Worm (Caenorhabditis elegans): ENCODE results near the gene F48A11.4.

ce11 chrII:240043-240442, 23.6 kb upstream of the F48A11.4 start:
- TF ChIP-seq lsy-2 (tag; optimal IDR thresholded peaks at IDR 0.05), result no peak
- TF ChIP-seq alr-1 (tag; optimal IDR thresholded peaks at IDR 0.05; ENCODE audit: borderline replicate concordance), result no peak
- TF ChIP-seq unc-98 (GFP tag; IDR thresholded peaks at IDR 0.05), result no peak
- no peak for TF ChIP-seq fkh-10 (GFP tag; optimal IDR thresholded peaks at IDR 0.05)
- no peak for TF ChIP-seq C16A3.4 (tag; optimal IDR thresholded peaks at IDR 0.05)
- TF ChIP-seq nhr-85 (tag), result no peak
- no peak for TF ChIP-seq nhr-77 (tag; optimal IDR thresholded peaks at IDR 0.05)
- no peak for TF ChIP-seq ceh-82 (tag; optimal IDR thresholded peaks at IDR 0.05)
- TF ChIP-seq skn-1 (tag; optimal IDR thresholded peaks at IDR 0.05), result no peak
- no peak for TF ChIP-seq vab-15 (tag; optimal IDR thresholded peaks at IDR 0.05)
- TF ChIP-seq zip-4 (GFP tag; optimal IDR thresholded peaks at IDR 0.05), result no peak
- TF ChIP-seq ztf-11 (tag; optimal IDR thresholded peaks at IDR 0.05), result no peak
- no peak for TF ChIP-seq unc-62 (GFP tag; optimal IDR thresholded peaks at IDR 0.05)
